Worm (Caenorhabditis elegans): ENCODE measurements around the gene sdz-33.

The sdz-33 gene

ce11 chrIII:11918247-11918769 is 11.0 kb downstream of the sdz-33 start, which contains the start of gene znf-593:
znf-593 (minus strand) TSS chrIII:11918719.
- TF ChIP-seq lin-35 (GFP tag; optimal IDR thresholded peaks at IDR 0.05) (peak in 1 of 3 experiments; percentile 26), lag-1 (GFP tag; IDR thresholded peaks at IDR 0.05) (no peak), snpc-1.1 (tag; optimal IDR thresholded peaks at IDR 0.05; ENCODE audit: insufficient read depth) (peak; percentile 38), nfyb-1 (GFP tag; IDR thresholded peaks at IDR 0.05) (0 out of 2 replicates have a peak, but pooled peaks have one; percentile 30), repo-1 (tag; optimal IDR thresholded peaks at IDR 0.05) (peak; percentile 47), F57A8.1 (GFP tag; optimal IDR thresholded peaks at IDR 0.05) (no peak), lsl-1 (GFP tag; optimal IDR thresholded peaks at IDR 0.05) (peak; percentile 4), let-607 (tag; optimal IDR thresholded peaks at IDR 0.05) (peak; percentile 5 to 47), Y67H2A.10 (GFP tag; conservative IDR thresholded peaks at IDR 0.05) (no peak), madf-6 (GFP tag; IDR thresholded peaks at IDR 0.05) (peak; percentile 33; the same call in 1 of the 2 replicates), ekl-4 (GFP tag; IDR thresholded peaks at IDR 0.05) (0 out of 2 replicates have a peak, but pooled peaks have one; percentile 12), gei-17 (GFP tag; optimal IDR thresholded peaks at IDR 0.05) (peak; percentile 3), ama-1 (optimal IDR thresholded peaks at IDR 0.05) (peak; percentile 9), ama-1 (GFP tag; optimal IDR thresholded peaks at IDR 0.05) (no peak), ztf-18 (tag; optimal IDR thresholded peaks at IDR 0.05) (no peak), nhr-179 (tag; optimal IDR thresholded peaks at IDR 0.05) (no peak)

ce11 chrIII:11920187-11920785 is 13.0 kb downstream of the sdz-33 start, which contains the start of the genes ccf-1 and trap-4:
ccf-1 (minus strand) TSS chrIII:11920237.
trap-4 (plus strand) TSS chrIII:11920735.
- TF ChIP-seq hrde-1 (tag; optimal IDR thresholded peaks at IDR 0.05; ENCODE audit: borderline replicate concordance) (no peak), xnd-1 (tag; optimal IDR thresholded peaks at IDR 0.05) (no peak), Y53G8AR.9 (GFP tag; conservative IDR thresholded peaks at IDR 0.05) (0 out of 2 replicates have a peak, but pooled peaks have one; percentile 27), ztf-3 (GFP tag; optimal IDR thresholded peaks at IDR 0.05) (no peak), dpff-1 (tag; optimal IDR thresholded peaks at IDR 0.05) (no peak), Y95B8A.8 (GFP tag; IDR thresholded peaks at IDR 0.05) (no peak), bed-1 (GFP tag; IDR thresholded peaks at IDR 0.05) (no peak), sptf-2 (GFP tag; optimal IDR thresholded peaks at IDR 0.05) (no peak), F10E7.11 (tag; optimal IDR thresholded peaks at IDR 0.05) (no peak), nhr-80 (tag; optimal IDR thresholded peaks at IDR 0.05) (peak; percentile 13), cebp-1 (GFP tag; IDR thresholded peaks at IDR 0.05) (no peak), cebp-1 (tag; optimal IDR thresholded peaks at IDR 0.05) (peak; percentile 24), lag-1 (GFP tag; IDR thresholded peaks at IDR 0.05) (no peak), hsf-1 (GFP tag; IDR thresholded peaks at IDR 0.05) (no peak), die-1 (tag; optimal IDR thresholded peaks at IDR 0.05) (no peak), akir-1 (GFP tag; optimal IDR thresholded peaks at IDR 0.05) (no peak), lsy-27 (tag; optimal IDR thresholded peaks at IDR 0.05; ENCODE audit: borderline replicate concordance, insufficient read depth) (no peak), rcor-1 (GFP tag; IDR thresholded peaks at IDR 0.05) (no peak), K11D2.4 (GFP tag; IDR thresholded peaks at IDR 0.05) (no peak), madf-10 (tag; optimal IDR thresholded peaks at IDR 0.05) (no peak), C17E4.6 (GFP tag; IDR thresholded peaks at IDR 0.05) (no peak), hlh-26 (GFP tag; conservative IDR thresholded peaks at IDR 0.05) (no peak), dpl-1 (GFP tag; optimal IDR thresholded peaks at IDR 0.05) (no peak), nhr-179 (tag; optimal IDR thresholded peaks at IDR 0.05) (no peak), hlh-12 (tag; optimal IDR thresholded peaks at IDR 0.05) (no peak), attf-3 (GFP tag; conservative IDR thresholded peaks at IDR 0.05) (no peak), B0261.1 (tag; optimal IDR thresholded peaks at IDR 0.05) (no peak), madf-6 (GFP tag; IDR thresholded peaks at IDR 0.05) (peak; percentile 58), B0336.3 (GFP tag; IDR thresholded peaks at IDR 0.05) (no peak), ceh-58 (GFP tag; IDR thresholded peaks at IDR 0.05) (no peak), ztf-18 (tag; optimal IDR thresholded peaks at IDR 0.05) (no peak), dox-1 (GFP tag; IDR thresholded peaks at IDR 0.05) (peak; percentile 48; the same call in 1 of the 2 replicates), tlf-1 (GFP tag; optimal IDR thresholded peaks at IDR 0.05) (no peak), F57C9.4 (tag; optimal IDR thresholded peaks at IDR 0.05) (no peak)

Data from whole organism, young adult.